Worm (Caenorhabditis elegans) whole organism, L4 larva: ENCODE measurements around the gene hda-4.

Source experiments
- D1046.2 ChIP-seq: fragments of 200-800 bp; sonication (Bioruptor generic); IDR thresholded peaks from 2 replicates; pipeline ENCODE4 v1.3.6; 2022; ENCODE audit warnings: missing genetic modification characterization, missing compliant biosample characterization
- F37D6.2 ChIP-seq: sonication (generic microtip); optimal IDR thresholded peaks from 2 replicates; lab custom pipeline; 2016; ENCODE audit warnings: mild to moderate bottlenecking, missing genetic modification characterization, missing compliant biosample characterization
- F44E2.7 ChIP-seq: fragments of 200-800 bp; sonication (Bioruptor generic); IDR thresholded peaks from 2 replicates; pipeline ENCODE4 v2.1.2; 2022; ENCODE audit warnings: missing genetic modification characterization, missing compliant biosample characterization
- F49E8.2 ChIP-seq: sonication (generic microtip); optimal IDR thresholded peaks from 2 replicates; lab custom pipeline; 2016; ENCODE audit warnings: missing compliant biosample characterization, mild to moderate bottlenecking, missing genetic modification characterization, borderline replicate concordance
- R02D3.7 ChIP-seq: fragments of 150-350 bp; sonication (generic microtip); optimal IDR thresholded peaks from 3 replicates; lab custom pipeline; 2014; ENCODE audit warnings: missing biosample characterization, missing genetic modification characterization
- T20F7.1 ChIP-seq: fragments of 200-800 bp; sonication (Bioruptor generic); optimal IDR thresholded peaks from 2 replicates; lab custom pipeline; 2018; ENCODE audit warnings: mild to moderate bottlenecking, missing genetic modification characterization, missing compliant biosample characterization
- Y5F2A.4 ChIP-seq: fragments of 200-800 bp; sonication (Bioruptor generic); optimal IDR thresholded peaks from 2 replicates; lab custom pipeline; 2018; ENCODE audit warnings: mild to moderate bottlenecking, missing genetic modification characterization, missing compliant biosample characterization
- ZK337.2 ChIP-seq: fragments of 200-800 bp; sonication (Bioruptor generic); IDR thresholded peaks from 2 replicates; pipeline ENCODE4 v1.3.6; 2022; ENCODE audit warnings: missing genetic modification reagents, missing genetic modification characterization, missing compliant biosample characterization
- ceh-20 ChIP-seq: fragments of 200-800 bp; sonication (Bioruptor generic); IDR thresholded peaks from 2 replicates; pipeline ENCODE4 v1.3.6; 2022; ENCODE audit warnings: missing genetic modification reagents, missing genetic modification characterization, missing compliant biosample characterization
- ceh-28 ChIP-seq: fragments of 150-350 bp; optimal IDR thresholded peaks from 2 replicates; lab custom pipeline; 2014; ENCODE audit warnings: missing biosample characterization, missing genetic modification reagents, missing genetic modification characterization
- ceh-82 ChIP-seq: sonication (generic microtip); optimal IDR thresholded peaks from 2 replicates; lab custom pipeline; 2017; ENCODE audit warnings: missing biosample characterization, missing genetic modification characterization
- daf-16 ChIP-seq, 3 experiments: sonication (generic microtip); optimal IDR thresholded peaks; 2 replicates each; lab custom pipeline; 2016 to 2017; ENCODE audit warnings: missing genetic modification characterization in 3 of 3, missing genetic modification reagents in 3 of 3, mild to moderate bottlenecking in 2 of 3, missing compliant biosample characterization in 2 of 3, missing biosample characterization in 1 of 3, moderate library complexity in 1 of 3
- daf-19 ChIP-seq: fragments of 200-800 bp; sonication (Bioruptor generic); conservative IDR thresholded peaks from 2 replicates; pipeline ENCODE4 v1.3.6; 2022; ENCODE audit warnings: missing genetic modification characterization, missing compliant biosample characterization
- dmd-6 ChIP-seq: fragments of 200-800 bp; sonication (Bioruptor generic); IDR thresholded peaks from 2 replicates; pipeline ENCODE4 v1.3.6; 2022; ENCODE audit warnings: missing genetic modification reagents, missing genetic modification characterization, missing compliant biosample characterization
- duxl-1 ChIP-seq: sonication (generic microtip); optimal IDR thresholded peaks from 2 replicates; lab custom pipeline; 2016; ENCODE audit warnings: mild to moderate bottlenecking, missing genetic modification characterization, moderate library complexity, missing compliant biosample characterization; ENCODE audit not compliant: poor library complexity
- dve-1 ChIP-seq: sonication (generic microtip); optimal IDR thresholded peaks from 2 replicates; lab custom pipeline; 2017; ENCODE audit warnings: antibody characterized with exemption, mild to moderate bottlenecking, missing genetic modification characterization, missing compliant biosample characterization; ENCODE audit not compliant: insufficient read depth
- egl-27 ChIP-seq: sonication (generic microtip); optimal IDR thresholded peaks from 3 replicates; lab custom pipeline; 2017; ENCODE audit warnings: missing biosample characterization, missing genetic modification reagents, missing genetic modification characterization
- egl-43 ChIP-seq: fragments of 200-800 bp; sonication (Bioruptor generic); IDR thresholded peaks from 2 replicates; pipeline ENCODE4 v1.3.6; 2022; ENCODE audit warnings: missing genetic modification reagents, missing genetic modification characterization, missing compliant biosample characterization
- fos-1 ChIP-seq: fragments of 150-350 bp; optimal IDR thresholded peaks from 2 replicates; lab custom pipeline; 2014; ENCODE audit warnings: missing biosample characterization, missing genetic modification characterization
- gei-8 ChIP-seq: fragments of 200-800 bp; sonication (Bioruptor generic); optimal IDR thresholded peaks from 2 replicates; lab custom pipeline; 2018; ENCODE audit warnings: mild to moderate bottlenecking, missing genetic modification characterization, missing compliant biosample characterization
- hlh-11 ChIP-seq: fragments of 200-800 bp; sonication (Bioruptor generic); optimal IDR thresholded peaks from 2 replicates; lab custom pipeline; 2018; ENCODE audit warnings: mild to moderate bottlenecking, missing genetic modification characterization, missing compliant biosample characterization
- hlh-30 ChIP-seq: sonication (generic microtip); optimal IDR thresholded peaks from 2 replicates; lab custom pipeline; 2017; ENCODE audit warnings: antibody characterized with exemption, mild to moderate bottlenecking, missing genetic modification characterization, missing compliant biosample characterization; ENCODE audit not compliant: insufficient read depth
- jun-1 ChIP-seq: fragments of 150-350 bp; optimal IDR thresholded peaks from 2 replicates; lab custom pipeline; 2014; ENCODE audit warnings: missing biosample characterization, missing genetic modification reagents, missing genetic modification characterization
- lin-29 ChIP-seq: fragments of 200-800 bp; sonication (Bioruptor generic); IDR thresholded peaks from 2 replicates; pipeline ENCODE4 v1.3.6; 2022; ENCODE audit warnings: missing genetic modification reagents, missing genetic modification characterization, missing compliant biosample characterization
- lin-38 ChIP-seq: fragments of 200-800 bp; sonication (Bioruptor generic); IDR thresholded peaks from 2 replicates; pipeline ENCODE4 v1.3.6; 2022; ENCODE audit warnings: missing genetic modification reagents, missing genetic modification characterization, missing compliant biosample characterization
- lir-3 ChIP-seq: sonication (generic microtip); optimal IDR thresholded peaks from 2 replicates; lab custom pipeline; 2016; ENCODE audit warnings: mild to moderate bottlenecking, missing genetic modification characterization, missing compliant biosample characterization
- lsy-2 ChIP-seq, 2 experiments: fragments of 150-350 bp in 1 of 2; sonication (generic microtip) in 1 of 2; optimal IDR thresholded peaks; 2 replicates each; lab custom pipeline; 2014 to 2017; ENCODE audit warnings: missing biosample characterization in 2 of 2, missing genetic modification characterization in 2 of 2
- madf-9 ChIP-seq: fragments of 200-800 bp; sonication (Bioruptor generic); conservative IDR thresholded peaks from 2 replicates; pipeline ENCODE4 v1.3.6; 2022; ENCODE audit warnings: missing genetic modification reagents, missing genetic modification characterization, missing compliant biosample characterization
- mdt-29 ChIP-seq: fragments of 200-800 bp; sonication (Bioruptor generic); IDR thresholded peaks from 2 replicates; pipeline ENCODE4 v1.3.6; 2022; ENCODE audit warnings: missing genetic modification reagents, missing genetic modification characterization, missing compliant biosample characterization
- mep-1 ChIP-seq: fragments of 150-350 bp; sonication (generic microtip); optimal IDR thresholded peaks from 3 replicates; lab custom pipeline; 2014; ENCODE audit warnings: missing biosample characterization, missing genetic modification characterization
- nhr-102 ChIP-seq: sonication (generic microtip); optimal IDR thresholded peaks from 2 replicates; lab custom pipeline; 2016; ENCODE audit warnings: mild to moderate bottlenecking, missing genetic modification characterization, moderate library complexity, missing compliant biosample characterization
- nhr-25 ChIP-seq: sonication (generic microtip); optimal IDR thresholded peaks from 2 replicates; lab custom pipeline; 2017; ENCODE audit warnings: missing genetic modification characterization, mild to moderate bottlenecking, missing compliant biosample characterization, antibody characterized with exemption, moderate library complexity, borderline replicate concordance; ENCODE audit not compliant: insufficient read depth
- nhr-41 ChIP-seq: fragments of 200-800 bp; sonication (Bioruptor generic); IDR thresholded peaks from 2 replicates; pipeline ENCODE4 v1.3.6; 2022; ENCODE audit warnings: missing genetic modification reagents, missing genetic modification characterization, missing compliant biosample characterization
- nhr-6 ChIP-seq: fragments of 150-350 bp; optimal IDR thresholded peaks from 2 replicates; lab custom pipeline; 2014; ENCODE audit warnings: missing biosample characterization, missing genetic modification characterization
- nhr-77 ChIP-seq: fragments of 150-350 bp; optimal IDR thresholded peaks from 2 replicates; lab custom pipeline; 2014; ENCODE audit warnings: missing biosample characterization, missing genetic modification characterization
- pha-4 ChIP-seq, 2 experiments: fragments of 150-350 bp in 1 of 2; fragments of 200-800 bp in 1 of 2; sonication (Bioruptor generic) in 1 of 2; IDR thresholded peaks in 1 of 2; optimal IDR thresholded peaks in 1 of 2; 2 replicates each; pipeline versions ENCODE4 v1.3.6 to Lab custom; 2014 to 2022; ENCODE audit warnings: missing genetic modification characterization in 2 of 2, missing genetic modification reagents in 2 of 2, missing biosample characterization in 1 of 2, missing compliant biosample characterization in 1 of 2
- php-3 ChIP-seq: fragments of 200-800 bp; sonication (Bioruptor generic); IDR thresholded peaks from 2 replicates; pipeline ENCODE4 v1.3.6; 2022; ENCODE audit warnings: missing genetic modification reagents, missing genetic modification characterization, missing compliant biosample characterization
- pqm-1 ChIP-seq: sonication (generic microtip); optimal IDR thresholded peaks from 2 replicates; lab custom pipeline; 2017; ENCODE audit warnings: missing biosample characterization, missing genetic modification characterization
- sdz-12 ChIP-seq: fragments of 200-800 bp; sonication (Bioruptor generic); optimal IDR thresholded peaks from 2 replicates; lab custom pipeline; 2018; ENCODE audit warnings: mild to moderate bottlenecking, missing genetic modification characterization, missing compliant biosample characterization
- snpc-1.2 ChIP-seq: fragments of 200-800 bp; sonication (Bioruptor generic); IDR thresholded peaks from 2 replicates; pipeline ENCODE4 v1.3.6; 2022; ENCODE audit warnings: missing genetic modification reagents, missing genetic modification characterization, missing compliant biosample characterization
- spr-1 ChIP-seq: sonication (generic microtip); optimal IDR thresholded peaks from 2 replicates; lab custom pipeline; 2016; ENCODE audit warnings: mild to moderate bottlenecking, missing genetic modification characterization, missing compliant biosample characterization
- tra-1 ChIP-seq: fragments of 200-800 bp; sonication (Bioruptor generic); IDR thresholded peaks from 2 replicates; pipeline ENCODE4 v1.3.6; 2022; ENCODE audit warnings: missing genetic modification reagents, missing genetic modification characterization, missing compliant biosample characterization
- unc-39 ChIP-seq: sonication (generic microtip); optimal IDR thresholded peaks from 2 replicates; lab custom pipeline; 2017; ENCODE audit warnings: missing biosample characterization, missing genetic modification characterization
- unc-62 ChIP-seq, 3 experiments: fragments of 150-350 bp in 1 of 3; sonication (generic microtip); optimal IDR thresholded peaks in 2 of 3; peaks in 1 of 3; 1 replicate in 1 of 3; 2 replicates in 2 of 3; lab custom pipeline; 2014 to 2017; ENCODE audit warnings: missing biosample characterization in 3 of 3, missing genetic modification characterization in 3 of 3, missing genetic modification reagents in 3 of 3, missing genotype in 1 of 3
- zfp-3 ChIP-seq: fragments of 200-800 bp; sonication (Bioruptor generic); conservative IDR thresholded peaks from 2 replicates; pipeline ENCODE4 v1.3.6; 2022; ENCODE audit warnings: missing genetic modification reagents, missing genetic modification characterization, missing compliant biosample characterization
- ztf-11 ChIP-seq: fragments of 150-350 bp; optimal IDR thresholded peaks from 2 replicates; lab custom pipeline; 2014; ENCODE audit warnings: missing biosample characterization, missing genetic modification characterization
- ztf-7 ChIP-seq: fragments of 150-350 bp; optimal IDR thresholded peaks from 2 replicates; lab custom pipeline; 2014; ENCODE audit warnings: missing biosample characterization, missing genetic modification characterization

The hda-4 gene

DNA sequence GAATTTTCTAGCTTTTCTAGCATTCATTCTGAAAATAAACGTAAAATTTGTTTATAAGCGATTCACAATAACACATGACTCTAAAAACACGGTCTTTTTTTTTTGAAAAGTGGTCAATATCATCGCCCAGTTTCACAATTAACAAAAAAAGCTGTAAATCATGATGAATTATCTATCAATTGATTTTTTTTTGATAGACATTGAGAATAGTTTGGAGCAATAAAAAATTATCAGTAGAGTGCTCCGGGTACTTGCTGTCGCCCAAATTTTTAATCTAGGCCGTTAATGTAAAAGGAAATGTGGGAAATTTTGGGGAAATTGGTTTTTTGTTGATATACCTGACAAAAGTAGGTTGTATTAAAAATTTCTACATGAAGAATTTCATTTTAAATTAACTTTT, 44.1 kb downstream of the hda-4 start:
- TF ChIP-seq sdz-12 (GFP tag; lab: Kevin White, UChicago) (no peak), egl-43 (GFP tag; lab: Robert Waterston, UW) (no peak), pha-4 (GFP tag; IDR thresholded peaks at IDR 0.05; lab: Robert Waterston, UW) (no peak), pha-4 (tag; optimal IDR thresholded peaks at IDR 0.05; lab: Kevin White, UChicago) (no peak), F37D6.2 (tag; lab: Kevin White, UChicago) (no peak), daf-19 (GFP tag; lab: Robert Waterston, UW) (no peak), dve-1 (no peak), pqm-1 (peak; percentile 66), gei-8 (GFP tag; lab: Kevin White, UChicago) (no peak), php-3 (GFP tag; lab: Robert Waterston, UW) (peak; percentile 51; the same call in 1 of the 2 replicates), R02D3.7 (no peak), mdt-29 (GFP tag; lab: Robert Waterston, UW) (no peak), lin-29 (GFP tag; lab: Robert Waterston, UW) (no peak), ZK337.2 (GFP tag; lab: Robert Waterston, UW) (no peak), nhr-25 (tag; lab: Kevin White, UChicago) (no peak), spr-1 (tag; lab: Kevin White, UChicago) (no peak), D1046.2 (GFP tag; lab: Robert Waterston, UW) (no peak), unc-39 (tag; lab: Kevin White, UChicago) (no peak), lin-38 (GFP tag; lab: Robert Waterston, UW) (no peak), T20F7.1 (GFP tag; lab: Kevin White, UChicago) (no peak), egl-27 (tag; lab: Kevin White, UChicago) (no peak), dmd-6 (GFP tag; lab: Robert Waterston, UW) (peak; percentile 34; the same call in 1 of the 2 replicates), F44E2.7 (GFP tag; lab: Robert Waterston, UW) (no peak), lir-3 (no peak), nhr-6 (tag; lab: Kevin White, UChicago) (no peak), F49E8.2 (tag; lab: Kevin White, UChicago) (no peak), ceh-20 (peak; percentile 62; the same call in 1 of the 2 replicates), snpc-1.2 (GFP tag; lab: Robert Waterston, UW) (no peak)

- no peak for TF ChIP-seq fos-1
- no peak for TF ChIP-seq ceh-28 (tag; lab: Kevin White, UChicago)
- no peak for TF ChIP-seq zfp-3 (GFP tag; lab: Robert Waterston, UW)
- TF ChIP-seq unc-39 (tag; lab: Kevin White, UChicago), result no peak
- TF ChIP-seq duxl-1 (tag; lab: Kevin White, UChicago), result no peak
- TF ChIP-seq Y5F2A.4 (GFP tag; lab: Kevin White, UChicago), result no peak
- TF ChIP-seq tra-1 (GFP tag; lab: Robert Waterston, UW), result peak; percentile 78
- TF ChIP-seq T20F7.1 (GFP tag; lab: Kevin White, UChicago), result peak; percentile 3
- no peak for TF ChIP-seq ztf-7 (tag; lab: Kevin White, UChicago)
- no peak for TF ChIP-seq ztf-11 (tag; lab: Kevin White, UChicago)
- no peak for TF ChIP-seq lsy-2 (tag; optimal IDR thresholded peaks at IDR 0.05; lab: Kevin White, UChicago)
- no peak for TF ChIP-seq daf-16 (GFP tag; optimal IDR thresholded peaks at IDR 0.05; lab: Kevin White, UChicago)
- TF ChIP-seq daf-16 (tag; optimal IDR thresholded peaks at IDR 0.05; lab: Kevin White, UChicago), result peak; percentile 20
- TF ChIP-seq dmd-6 (GFP tag; lab: Robert Waterston, UW), result peak; percentile 92
- TF ChIP-seq unc-62 (GFP tag; optimal IDR thresholded peaks at IDR 0.05 in 1 of 2; lab: Kevin White, UChicago), result peak in 1 of 2 experiments; percentile 80
- no peak for TF ChIP-seq unc-62 (tag; optimal IDR thresholded peaks at IDR 0.05; lab: Kevin White, UChicago)
- peak; percentile 90 for TF ChIP-seq pqm-1
- no peak for TF ChIP-seq nhr-41 (GFP tag; lab: Robert Waterston, UW)
- TF ChIP-seq mep-1, result peak; percentile 31
- peak; percentile 93 for TF ChIP-seq hlh-30 (tag; lab: Kevin White, UChicago)
- TF ChIP-seq jun-1 (tag; lab: Kevin White, UChicago), result no peak
- TF ChIP-seq ceh-82 (tag; lab: Kevin White, UChicago), result no peak
- TF ChIP-seq nhr-102, result no peak
- TF ChIP-seq nhr-77 (tag; lab: Kevin White, UChicago), result peak; percentile 14
- TF ChIP-seq madf-9 (GFP tag; lab: Robert Waterston, UW), result no peak
- TF ChIP-seq hlh-11 (tag; lab: Kevin White, UChicago), result peak; percentile 78
- TF ChIP-seq dve-1, result peak; percentile 28
- no peak for TF ChIP-seq lin-29 (GFP tag; lab: Robert Waterston, UW)
These were observed 46.0 kb downstream of the hda-4 start for ce11 chrX:16775335-16775835.
